Fruit fly (Drosophila melanogaster) whole organism, larva: ENCODE measurements around the gene Gr64c.

Experiments
- noc ChIP-seq: fragments of 200-800 bp; sonication (Bioruptor generic); optimal IDR thresholded peaks from 3 replicates; lab custom pipeline; 2019; ENCODE audit warnings: missing biosample characterization, mild to moderate bottlenecking, missing genetic modification characterization, moderate library complexity

Gene Gr64c

DNA sequence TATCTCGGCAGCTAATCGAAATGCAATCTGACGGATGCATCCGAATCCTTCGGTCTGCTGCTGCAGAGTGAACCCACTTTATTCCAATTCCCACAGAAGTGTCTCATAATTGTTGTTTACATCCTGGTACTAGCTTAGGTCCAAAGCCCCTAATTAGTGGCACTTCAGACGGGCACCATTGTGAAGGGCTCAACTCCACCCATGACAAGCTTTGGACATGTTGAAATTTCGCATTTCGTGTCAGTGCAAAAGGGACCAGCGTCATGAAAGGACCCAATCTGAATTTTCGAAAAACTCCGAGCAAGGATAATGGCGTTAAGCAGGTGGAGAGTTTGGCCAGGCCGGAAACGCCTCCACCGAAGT is 1.9 kb upstream of the Gr64c start, which contains the start of gene Gr64a:
Gene Gr64a, plus strand, starts transcription at position 264 of the 363 bp plus-strand sequence.
- no peak for TF ChIP-seq noc (tag; lab: Kevin White, UChicago)

dm6 chr3L:4031762-4032161 is 3.4 kb downstream of the Gr64c start, which contains the start of the genes Gr64d and Gr64e:
TSS of gene Gr64d (plus strand) at chr3L:4032062.
TSS of gene Gr64e (plus strand) at chr3L:4032141.
- no peak for TF ChIP-seq noc (tag; lab: Kevin White, UChicago)

DNA sequence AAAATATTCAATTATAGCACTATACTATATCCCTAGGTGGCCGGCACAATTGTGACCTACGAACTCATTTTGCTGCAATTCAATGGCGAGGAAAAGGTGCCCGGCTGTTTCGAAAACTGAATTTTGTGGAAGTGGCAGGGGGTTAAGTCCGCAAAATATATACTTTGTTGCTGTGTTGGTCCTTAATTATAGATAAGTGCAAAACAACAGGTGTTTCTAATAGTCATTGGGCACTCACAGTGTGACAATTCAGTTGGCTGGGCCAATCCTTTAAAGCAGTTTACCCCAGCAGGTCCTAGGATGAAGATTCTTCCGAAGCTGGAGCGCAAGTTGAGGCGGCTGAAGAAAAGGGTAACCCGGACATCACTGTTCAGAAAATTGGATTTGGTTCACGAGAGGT is 7.1 kb downstream of the Gr64c start, which contains the start of gene Gr64f:
Gene Gr64f, plus strand, starts transcription at position 301 of the 400 bp plus-strand sequence.
- no peak for TF ChIP-seq noc (tag; lab: Kevin White, UChicago)

DNA sequence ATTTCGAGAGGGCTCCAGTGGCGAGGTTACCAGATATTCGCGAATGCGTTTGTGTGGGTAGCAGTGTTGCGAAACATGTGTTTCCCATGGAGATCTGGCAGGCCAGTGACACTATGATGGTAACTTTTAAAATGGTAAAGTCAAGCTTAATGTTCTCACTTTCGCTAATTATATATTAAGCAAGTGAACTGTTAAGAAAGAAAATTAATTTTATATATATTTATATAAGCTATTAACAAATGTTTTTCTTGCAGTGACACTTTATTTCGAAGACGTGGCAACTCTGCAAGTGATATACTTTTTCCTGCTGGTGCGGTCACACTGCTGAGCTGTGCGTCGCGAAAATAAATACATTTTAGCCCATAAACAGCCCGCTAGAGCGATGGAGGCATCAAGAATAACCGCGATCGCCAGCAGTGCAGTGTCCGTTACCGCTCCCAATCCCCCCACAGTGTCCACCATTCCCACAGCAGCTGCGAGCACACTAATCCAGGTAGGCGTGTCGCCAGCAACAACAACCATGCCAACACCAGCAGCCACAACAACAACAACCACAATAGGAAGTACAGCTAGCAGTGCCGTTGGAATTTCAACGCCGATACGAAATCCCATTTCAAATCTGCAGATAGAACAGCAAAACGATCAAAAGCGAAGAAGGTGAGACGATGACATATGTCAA is 12.0 kb downstream of the Gr64c start, which contains the start of the genes CG11593 and Rcd5:
Gene CG11593, minus strand, starts transcription at position 236 of the 679 bp plus-strand sequence.
Gene Rcd5, plus strand, starts transcription at position 283 of the 679 bp plus-strand sequence.
- no peak for TF ChIP-seq noc (tag; lab: Kevin White, UChicago)

dm6 chr3L:4044497-4044896 is 16.1 kb downstream of the Gr64c start:
- TF ChIP-seq noc (tag; lab: Kevin White, UChicago) = no peak

dm6 chr3L:4046289-4046688 is 17.9 kb downstream of the Gr64c start, which contains the start of gene CG1136:
TSS of gene CG1136 (plus strand) at chr3L:4046596.
- no peak for TF ChIP-seq noc (tag; lab: Kevin White, UChicago)

dm6 chr3L:4047635-4048034 is 19.2 kb downstream of the Gr64c start, which contains the start of gene Dpy-30L2:
TSS of gene Dpy-30L2 (minus strand) at chr3L:4047735.
- TF ChIP-seq noc (tag; lab: Kevin White, UChicago) = no peak

dm6 chr3L:4049082-4049481 is 20.7 kb downstream of the Gr64c start:
- TF ChIP-seq noc (tag; lab: Kevin White, UChicago) = no peak

dm6 chr3L:4055438-4055962 is 27.1 kb downstream of the Gr64c start:
- no peak for TF ChIP-seq noc (tag; lab: Kevin White, UChicago)

DNA sequence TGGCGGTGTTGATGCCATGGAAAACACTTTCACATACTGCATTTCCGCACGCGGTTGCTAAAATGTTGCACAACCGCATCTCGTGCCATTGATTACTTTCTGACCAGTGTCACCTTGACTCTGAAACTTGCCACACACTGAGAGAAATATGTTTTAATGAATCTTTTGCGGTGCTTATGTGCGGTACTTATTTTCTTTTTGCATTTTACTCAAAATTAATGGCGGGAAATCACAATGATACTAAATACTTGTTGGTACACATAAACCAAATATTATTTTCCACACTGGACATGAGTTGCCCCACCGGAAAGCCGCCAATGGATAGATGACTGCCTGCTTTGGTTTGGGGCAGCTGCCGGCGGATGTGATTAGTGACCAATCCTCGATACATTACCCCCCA is 28.4 kb downstream of the Gr64c start:
- TF ChIP-seq noc (tag; lab: Kevin White, UChicago) = no peak

dm6 chr3L:4059293-4059820 is 31.0 kb downstream of the Gr64c start, which contains the start of gene Ugt305A1:
TSS of gene Ugt305A1 (plus strand) at chr3L:4059770.
- no peak for TF ChIP-seq noc (tag; lab: Kevin White, UChicago)

DNA sequence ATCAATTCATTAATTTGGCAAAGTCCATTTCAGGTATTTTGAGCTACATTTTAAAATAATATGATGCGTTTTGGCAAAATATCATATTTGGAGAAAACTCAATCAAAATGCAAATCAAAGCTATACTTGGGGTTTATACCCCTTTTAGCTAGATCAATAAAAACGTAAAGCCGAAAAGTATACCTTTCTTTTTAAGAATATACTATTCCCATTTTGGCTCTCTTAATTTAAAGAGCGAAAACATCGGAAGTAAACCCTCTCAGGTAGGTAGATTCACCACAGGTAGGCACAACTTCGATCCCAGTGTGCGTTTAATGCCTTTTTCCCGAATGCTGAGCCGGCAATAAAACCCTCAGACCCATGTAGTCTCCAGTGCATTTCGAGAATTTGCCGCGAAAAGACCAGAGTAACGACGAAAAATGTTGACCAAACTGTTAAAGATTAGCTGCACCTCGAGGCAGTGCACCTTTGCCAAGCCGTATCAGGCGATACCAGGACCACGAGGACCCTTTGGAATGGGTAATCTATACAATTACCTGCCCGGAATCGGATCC is 33.6 kb downstream of the Gr64c start, which contains the start of gene dib:
Gene dib, plus strand, starts transcription at position 372 of the 554 bp plus-strand sequence.
- TF ChIP-seq noc (tag; lab: Kevin White, UChicago) = no peak

dm6 chr3L:4068368-4068767 is 40.0 kb downstream of the Gr64c start:
- no peak for TF ChIP-seq noc (tag; lab: Kevin White, UChicago)

- no peak for TF ChIP-seq noc (tag; lab: Kevin White, UChicago)
Observed at dm6 chr3L:4069069-4069468, 40.7 kb downstream of the Gr64c start, which contains the start of gene CG32259. TSS of gene CG32259 (plus strand) at chr3L:4069369.

DNA sequence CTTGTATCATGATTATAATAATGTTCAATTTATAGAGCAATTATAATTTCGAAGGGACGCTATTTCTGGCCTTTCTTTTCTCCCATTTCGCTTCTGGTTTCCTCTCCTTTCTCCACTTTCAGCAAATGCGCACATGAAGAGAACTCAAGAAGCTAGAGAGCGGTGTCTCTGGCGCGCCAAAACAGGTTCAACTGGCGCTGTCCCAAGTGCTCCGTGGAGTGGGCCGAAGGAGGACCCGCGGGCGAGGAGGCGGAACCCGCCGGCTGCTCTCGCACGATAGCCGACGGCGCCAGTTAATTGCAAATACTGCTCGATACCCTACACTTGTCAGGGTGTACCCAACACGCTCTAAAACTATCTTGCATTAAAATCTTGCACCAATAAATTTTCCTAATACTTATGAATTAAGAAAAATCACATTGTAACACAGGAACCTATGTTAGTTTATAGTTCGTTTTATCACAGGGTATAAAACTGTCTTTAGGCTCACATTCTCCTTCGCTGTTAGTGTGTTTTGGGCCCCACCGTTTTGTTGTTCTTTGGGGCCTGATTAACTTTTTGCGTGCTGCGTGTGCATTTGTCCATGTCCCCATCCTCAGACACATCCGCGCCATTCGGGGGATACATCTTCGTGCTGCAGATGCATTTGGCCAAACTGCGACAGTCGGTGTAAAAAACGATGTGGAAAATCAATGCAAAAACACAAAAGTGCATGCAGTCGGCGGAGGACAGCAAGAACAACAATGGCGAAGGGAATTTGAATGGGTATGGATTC is 42.0 kb downstream of the Gr64c start:
- TF ChIP-seq noc (tag; lab: Kevin White, UChicago) = peak; percentile 88
